Worm (Caenorhabditis elegans) whole organism, midembryonic: Measurements from ENCODE around the gene rsp-4.

Experiments
- flt-1 ChIP-seq: fragments of 200-800 bp; sonication (Bioruptor generic); IDR thresholded peaks from 2 replicates; pipeline ENCODE4 v1.3.6; 2022; ENCODE audit warnings: missing genetic modification characterization, missing compliant biosample characterization
- ztf-23 ChIP-seq: fragments of 200-800 bp; sonication (Bioruptor generic); IDR thresholded peaks from 2 replicates; pipeline ENCODE4 v1.3.6; 2022; ENCODE audit warnings: missing genetic modification reagents, missing genetic modification characterization, missing compliant biosample characterization

- TF ChIP-seq ztf-23 (GFP tag; lab: Robert Waterston, UW) (no peak), flt-1 (no peak)
These were observed 23.8 kb upstream of the rsp-4 start, which contains the start of the genes EEED8.13 and EEED8.18 for ce11 chrII:5412467-5412866.
